Fruit fly (Drosophila melanogaster) whole organism, wandering third instar larva: ENCODE results near the gene Usp5.
A peak's percentile ranks its signal among the peaks of the same experiment; 100 is the strongest.

Experiments
- Abd-B ChIP-seq: fragments of >200 bp; optimal IDR thresholded peaks from 2 replicates; lab custom pipeline; 2017; ENCODE audit warnings: missing biosample characterization, missing genetic modification characterization
- CG32264 ChIP-seq: fragments of 200-800 bp; sonication (Bioruptor generic); optimal IDR thresholded peaks from 2 replicates; lab custom pipeline; 2016; ENCODE audit warnings: missing biosample characterization, missing genetic modification characterization
- CG9705 ChIP-seq: fragments of 200-800 bp; sonication (Bioruptor generic); optimal IDR thresholded peaks from 2 replicates; lab custom pipeline; 2018; ENCODE audit warnings: missing biosample characterization, mild to moderate bottlenecking, missing genetic modification characterization
- CrebA ChIP-seq: fragments of 200-800 bp; sonication (Bioruptor generic); optimal IDR thresholded peaks from 2 replicates; lab custom pipeline; 2016; ENCODE audit warnings: missing biosample characterization, mild to moderate bottlenecking, missing genetic modification characterization, borderline replicate concordance
- Dfd ChIP-seq: fragments of >200 bp; optimal IDR thresholded peaks from 2 replicates; lab custom pipeline; 2017; ENCODE audit warnings: missing biosample characterization, missing genetic modification characterization
- Dif ChIP-seq: fragments of 200-275, 200-300 bp; sonication (Bioruptor generic); optimal IDR thresholded peaks from 2 replicates; lab custom pipeline; 2018; ENCODE audit warnings: missing biosample characterization, missing genetic modification characterization; ENCODE audit not compliant: partially characterized antibody
- GATAd ChIP-seq: sonication (Bioruptor generic); optimal IDR thresholded peaks from 2 replicates; lab custom pipeline; 2016; ENCODE audit warnings: missing biosample characterization, missing genetic modification characterization
- HLH106 ChIP-seq: fragments of 200-800 bp; optimal IDR thresholded peaks from 3 replicates; lab custom pipeline; 2019; ENCODE audit warnings: missing biosample characterization, mild to moderate bottlenecking, missing genetic modification characterization, moderate library complexity
- Hnf4 ChIP-seq: fragments of 200-800 bp; sonication (Bioruptor generic); optimal IDR thresholded peaks from 2 replicates; lab custom pipeline; 2016; ENCODE audit warnings: missing biosample characterization, mild to moderate bottlenecking, missing genetic modification characterization
- Hr78 ChIP-seq: fragments of >200 bp; optimal IDR thresholded peaks from 2 replicates; lab custom pipeline; 2017; ENCODE audit warnings: missing biosample characterization, missing genetic modification characterization
- Hr83 ChIP-seq: fragments of 200-300 bp; sonication (Bioruptor generic); optimal IDR thresholded peaks from 2 replicates; lab custom pipeline; 2016; ENCODE audit warnings: missing biosample characterization, mild to moderate bottlenecking, missing genetic modification characterization, moderate library complexity; ENCODE audit not compliant: poor library complexity, severe bottlenecking
- Jra ChIP-seq: sonication (Bioruptor generic); optimal IDR thresholded peaks from 2 replicates; lab custom pipeline; 2016; ENCODE audit warnings: missing biosample characterization, missing genetic modification characterization
- Mio ChIP-seq: sonication (Bioruptor generic); optimal IDR thresholded peaks from 2 replicates; lab custom pipeline; 2016; ENCODE audit warnings: missing biosample characterization, missing genetic modification characterization
- Myc ChIP-seq: fragments of >200 bp; optimal IDR thresholded peaks from 2 replicates; lab custom pipeline; 2017
- N ChIP-seq: fragments of >200 bp; optimal IDR thresholded peaks from 2 replicates; lab custom pipeline; 2018; ENCODE audit warnings: missing biosample characterization, missing external identifiers, missing genetic modification characterization
- OdsH ChIP-seq: fragments of 200-800 bp; sonication (Bioruptor generic); optimal IDR thresholded peaks from 2 replicates; lab custom pipeline; 2016; ENCODE audit warnings: missing biosample characterization, mild to moderate bottlenecking, missing genetic modification characterization
- Rel ChIP-seq, 2 experiments: fragments of 200-800 bp; sonication (Bioruptor generic) in 1 of 2; optimal IDR thresholded peaks; 2 replicates in 1 of 2; 3 replicates in 1 of 2; lab custom pipeline; 2016 to 2019; ENCODE audit warnings: mild to moderate bottlenecking in 2 of 2, missing biosample characterization in 2 of 2, missing genetic modification characterization in 2 of 2, moderate library complexity in 1 of 2
- Sp1 ChIP-seq: fragments of 200-800 bp; sonication (Bioruptor generic); optimal IDR thresholded peaks from 3 replicates; lab custom pipeline; 2019; ENCODE audit warnings: missing biosample characterization, mild to moderate bottlenecking, missing genetic modification characterization, moderate library complexity
- Vsx2 ChIP-seq: fragments of 200-300, 225-300 bp; sonication (Bioruptor generic); optimal IDR thresholded peaks from 2 replicates; lab custom pipeline; 2018; ENCODE audit warnings: missing biosample characterization, missing genetic modification characterization; ENCODE audit not compliant: partially characterized antibody
- br ChIP-seq: fragments of 200-800 bp; sonication (Bioruptor generic); optimal IDR thresholded peaks from 2 replicates; lab custom pipeline; 2016; ENCODE audit warnings: missing biosample characterization, missing genetic modification characterization
- brk ChIP-seq: fragments of 200-800 bp; sonication (Bioruptor generic); optimal IDR thresholded peaks from 2 replicates; lab custom pipeline; 2016; ENCODE audit warnings: missing biosample characterization, mild to moderate bottlenecking, missing genetic modification characterization
- dl ChIP-seq, 2 experiments: fragments of 175-275, 200-275 bp in 1 of 2; fragments of 200-275 bp in 1 of 2; sonication (Bioruptor generic); optimal IDR thresholded peaks; lab custom pipeline; 2018; ENCODE audit warnings: mild to moderate bottlenecking in 2 of 2, missing biosample characterization in 2 of 2, missing genetic modification characterization in 2 of 2, moderate library complexity in 2 of 2; ENCODE audit not compliant: partially characterized antibody in 2 of 2, insufficient read depth in 1 of 2
- dmrt93B ChIP-seq: fragments of 200-800 bp; sonication (Bioruptor generic); optimal IDR thresholded peaks from 2 replicates; lab custom pipeline; 2018; ENCODE audit warnings: missing biosample characterization, mild to moderate bottlenecking, missing genetic modification characterization
- dsf ChIP-seq: sonication (Bioruptor generic); optimal IDR thresholded peaks from 2 replicates; lab custom pipeline; 2016; ENCODE audit warnings: missing biosample characterization, missing genetic modification characterization, borderline replicate concordance
- ey ChIP-seq: fragments of 200-800 bp; sonication (Bioruptor generic); optimal IDR thresholded peaks from 2 replicates; lab custom pipeline; 2016; ENCODE audit warnings: missing biosample characterization, missing genetic modification characterization
- foxo ChIP-seq, 2 experiments: fragments of 200-800 bp; sonication (Bioruptor generic); optimal IDR thresholded peaks; 2 replicates in 1 of 2; 3 replicates in 1 of 2; lab custom pipeline; 2016 to 2017; ENCODE audit warnings: missing biosample characterization in 2 of 2, missing genetic modification characterization in 2 of 2
- fru ChIP-seq: fragments of 200-800 bp; sonication (Bioruptor generic); optimal IDR thresholded peaks from 3 replicates; lab custom pipeline; 2016; ENCODE audit warnings: missing biosample characterization, mild to moderate bottlenecking, missing genetic modification characterization
- h ChIP-seq: fragments of 200-800 bp; sonication (Bioruptor generic); optimal IDR thresholded peaks from 3 replicates; lab custom pipeline; 2016; ENCODE audit warnings: missing biosample characterization, mild to moderate bottlenecking, missing genetic modification characterization
- jim ChIP-seq: fragments of 175-275, 200-325 bp; sonication (Bioruptor generic); optimal IDR thresholded peaks from 2 replicates; lab custom pipeline; 2016; ENCODE audit warnings: missing biosample characterization, mild to moderate bottlenecking, missing genetic modification characterization
- lola ChIP-seq: fragments of >200 bp; optimal IDR thresholded peaks from 2 replicates; lab custom pipeline; 2017; ENCODE audit warnings: missing biosample characterization, missing genetic modification characterization
- pan ChIP-seq: fragments of >200 bp; optimal IDR thresholded peaks from 2 replicates; lab custom pipeline; 2017
- psq ChIP-seq: fragments of 200-800 bp; sonication (Bioruptor generic); optimal IDR thresholded peaks from 3 replicates; lab custom pipeline; 2017; ENCODE audit warnings: missing biosample characterization, mild to moderate bottlenecking, missing genetic modification characterization, moderate library complexity
- rgr ChIP-seq: fragments of 200-800 bp; sonication (Bioruptor generic); optimal IDR thresholded peaks from 3 replicates; lab custom pipeline; 2016; ENCODE audit warnings: missing biosample characterization, mild to moderate bottlenecking, missing genetic modification characterization
- sage ChIP-seq: fragments of 200-800 bp; sonication (Bioruptor generic); optimal IDR thresholded peaks from 2 replicates; lab custom pipeline; 2016; ENCODE audit warnings: missing biosample characterization, mild to moderate bottlenecking, missing genetic modification characterization
- sv ChIP-seq: fragments of 200-800 bp; sonication (Bioruptor generic); optimal IDR thresholded peaks from 3 replicates; lab custom pipeline; 2016; ENCODE audit warnings: missing biosample characterization, missing genetic modification characterization
- tai ChIP-seq: sonication (Bioruptor generic); optimal IDR thresholded peaks from 2 replicates; lab custom pipeline; 2016; ENCODE audit warnings: missing biosample characterization, missing genetic modification characterization
- usp ChIP-seq: fragments of >200 bp; optimal IDR thresholded peaks from 2 replicates; lab custom pipeline; 2017; ENCODE audit warnings: missing biosample characterization, missing genetic modification characterization
- woc ChIP-seq: sonication (Bioruptor generic); optimal IDR thresholded peaks from 2 replicates; lab custom pipeline; 2016; ENCODE audit warnings: missing biosample characterization, mild to moderate bottlenecking, missing genetic modification characterization

Usp5 gene

DNA sequence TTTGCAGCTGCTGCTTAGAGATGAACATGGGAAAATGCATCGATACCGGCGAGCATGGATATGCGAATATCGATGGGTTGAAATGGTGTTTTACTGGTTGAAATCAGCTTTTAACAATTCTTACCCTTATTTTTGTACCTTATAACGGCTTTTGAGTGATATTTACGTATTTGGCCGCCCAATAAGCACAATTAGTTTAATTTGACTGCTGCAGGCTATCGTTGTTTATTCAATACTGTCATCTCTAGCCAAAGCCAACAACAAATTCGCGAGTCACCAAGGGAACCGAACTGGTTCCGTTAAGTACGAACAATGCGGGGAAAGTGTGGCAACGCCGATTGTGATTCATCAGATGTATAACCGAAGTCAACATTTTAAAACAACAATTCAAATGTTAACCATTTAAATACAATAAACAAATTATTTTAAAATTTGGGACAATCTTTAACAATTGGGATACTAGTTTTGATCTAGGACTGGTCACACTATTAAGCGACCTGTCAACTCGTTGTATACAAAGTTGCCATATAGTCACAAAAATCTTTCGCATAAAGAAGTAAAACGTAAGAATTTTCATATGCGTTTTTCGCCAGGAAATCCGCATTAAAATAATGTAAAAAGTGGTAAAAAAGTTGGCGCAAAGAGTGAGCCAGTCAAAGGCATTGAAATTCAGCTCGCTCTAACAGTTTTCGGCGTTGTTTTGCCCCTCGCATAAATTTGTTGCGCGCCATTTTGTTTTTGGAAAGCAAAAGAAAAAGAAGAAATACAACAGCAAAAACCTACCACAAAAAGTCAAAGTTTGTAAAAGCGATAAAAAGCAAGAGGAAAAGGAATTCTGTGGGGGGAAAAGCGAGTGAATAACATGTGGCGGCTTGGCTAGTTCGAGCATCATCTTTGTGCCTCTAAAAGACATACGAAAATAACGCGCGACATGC lies at the start of gene Usp5, which contains the start of gene BtbVII:
Gene Usp5 (minus strand): TSS at position 234 of the 935 bp plus-strand sequence.
Gene BtbVII (plus strand): TSS at position 522 of the 935 bp plus-strand sequence.
- TF ChIP-seq Mio (GFP tag; lab: Kevin White, UChicago) (no peak), HLH106 (peak; percentile 59), br (GFP tag; lab: Kevin White, UChicago) (peak; percentile 76), GATAd (GFP tag; lab: Kevin White, UChicago) (no peak), sv (GFP tag; lab: Kevin White, UChicago) (peak; percentile 22), Rel (GFP tag; optimal IDR thresholded peaks at IDR 0.05; lab: Kevin White, UChicago) (no peak), Rel (tag; optimal IDR thresholded peaks at IDR 0.05; lab: Kevin White, UChicago) (peak; percentile 2), Sp1 (GFP tag; lab: Kevin White, UChicago) (peak; percentile 44), OdsH (GFP tag; lab: Kevin White, UChicago) (peak; percentile 69), rgr (GFP tag; lab: Kevin White, UChicago) (peak; percentile 68), dsf (peak; percentile 16), brk (no peak), CG32264 (peak; percentile 6), dmrt93B (GFP tag; lab: Kevin White, UChicago) (no peak), woc (GFP tag; lab: Kevin White, UChicago) (no peak), ey (GFP tag; lab: Kevin White, UChicago) (peak; percentile 65), Vsx2 (GFP tag; lab: Kevin White, UChicago) (no peak), h (GFP tag; lab: Kevin White, UChicago) (peak; percentile 72), Hr78 (GFP tag; lab: Kevin White, UChicago) (no peak), N (GFP tag; lab: Kevin White, UChicago) (no peak), psq (GFP tag; lab: Kevin White, UChicago) (peak; percentile 26), Hr83 (GFP tag; lab: Kevin White, UChicago) (peak; percentile 30), Dif (no peak), Myc (lab: Kevin White, UChicago) (no peak), sage (GFP tag; lab: Kevin White, UChicago) (no peak), Jra (peak; percentile 65), fru (GFP tag; lab: Kevin White, UChicago) (peak; percentile 58), tai (GFP tag; lab: Kevin White, UChicago) (no peak), lola (GFP tag; lab: Kevin White, UChicago) (no peak), Hnf4 (GFP tag; lab: Kevin White, UChicago) (no peak), CG9705 (peak; percentile 12), foxo (GFP tag; optimal IDR thresholded peaks at IDR 0.05; lab: Kevin White, UChicago) (peak in 1 of 2 experiments; percentile 76), Abd-B (no peak)

DNA sequence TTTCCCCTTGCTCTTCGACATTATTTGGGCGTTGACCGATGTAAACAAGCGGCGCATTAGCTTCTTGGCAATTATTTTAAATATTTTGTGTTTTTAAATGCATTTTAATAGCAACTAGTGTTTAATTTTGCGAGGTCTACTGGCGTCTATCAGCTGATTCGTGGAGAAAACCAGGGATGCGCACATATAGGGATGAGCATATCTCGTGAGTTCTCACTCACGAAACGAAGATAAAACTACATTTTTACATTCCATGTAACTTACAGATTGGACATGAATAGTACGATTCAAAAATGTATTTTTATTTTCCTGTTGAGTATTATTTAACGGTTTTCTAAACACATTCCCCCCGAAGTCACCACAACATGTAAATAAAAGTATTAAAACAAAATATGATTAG lies 49.3 kb upstream of the Usp5 start, which contains the start of gene CG14966:
Gene CG14966 (minus strand): TSS at position 168 of the 400 bp plus-strand sequence.
- no peak for TF ChIP-seq psq (GFP tag; lab: Kevin White, UChicago)
- TF ChIP-seq foxo (GFP tag; optimal IDR thresholded peaks at IDR 0.05; lab: Kevin White, UChicago) = peak in 1 of 2 experiments; percentile 59
- TF ChIP-seq Abd-B = no peak
- no peak for TF ChIP-seq CrebA
- no peak for TF ChIP-seq Mio (GFP tag; lab: Kevin White, UChicago)
- TF ChIP-seq jim (GFP tag; lab: Kevin White, UChicago) = peak; percentile 14
- peak; percentile 43 for TF ChIP-seq fru (GFP tag; lab: Kevin White, UChicago)
- TF ChIP-seq Sp1 (GFP tag; lab: Kevin White, UChicago) = peak; percentile 15
- no peak for TF ChIP-seq tai (GFP tag; lab: Kevin White, UChicago)
- no peak for TF ChIP-seq dmrt93B (GFP tag; lab: Kevin White, UChicago)
- TF ChIP-seq pan (lab: Kevin White, UChicago) = no peak
- TF ChIP-seq dl (GFP tag; optimal IDR thresholded peaks at IDR 0.05; lab: Kevin White, UChicago; ENCODE audit: insufficient read depth in 1 of 2, partially characterized antibody in 2 of 2) = no peak
- TF ChIP-seq Hr83 (GFP tag; lab: Kevin White, UChicago) = peak; percentile 55
- peak; percentile 25 for TF ChIP-seq HLH106
- TF ChIP-seq Dfd = no peak
- no peak for TF ChIP-seq Myc (lab: Kevin White, UChicago)
- no peak for TF ChIP-seq CG32264
- TF ChIP-seq brk = no peak
- TF ChIP-seq GATAd (GFP tag; lab: Kevin White, UChicago) = no peak
- TF ChIP-seq OdsH (GFP tag; lab: Kevin White, UChicago) = peak; percentile 44
- no peak for TF ChIP-seq dsf
- TF ChIP-seq usp (GFP tag; lab: Kevin White, UChicago) = no peak
- TF ChIP-seq lola (GFP tag; lab: Kevin White, UChicago) = no peak
- peak; percentile 45 for TF ChIP-seq br (GFP tag; lab: Kevin White, UChicago)
- TF ChIP-seq Rel (GFP tag; optimal IDR thresholded peaks at IDR 0.05; lab: Kevin White, UChicago) = no peak
- peak; percentile 55 for TF ChIP-seq Rel (tag; optimal IDR thresholded peaks at IDR 0.05; lab: Kevin White, UChicago)
- peak; percentile 50 for TF ChIP-seq Jra
- peak; percentile 25 for TF ChIP-seq sage (GFP tag; lab: Kevin White, UChicago)
- peak; percentile 59 for TF ChIP-seq rgr (GFP tag; lab: Kevin White, UChicago)
- no peak for TF ChIP-seq N (GFP tag; lab: Kevin White, UChicago)
- TF ChIP-seq woc (GFP tag; lab: Kevin White, UChicago) = peak; percentile 68
- TF ChIP-seq Vsx2 (GFP tag; lab: Kevin White, UChicago) = no peak
- peak; percentile 55 for TF ChIP-seq h (GFP tag; lab: Kevin White, UChicago)
- TF ChIP-seq ey (GFP tag; lab: Kevin White, UChicago) = no peak
- peak; percentile 79 for TF ChIP-seq Hnf4 (GFP tag; lab: Kevin White, UChicago)
- peak; percentile 5 for TF ChIP-seq sv (GFP tag; lab: Kevin White, UChicago)
- TF ChIP-seq CG9705 = peak; percentile 13
- TF ChIP-seq Dif = no peak
- TF ChIP-seq Hr78 (GFP tag; lab: Kevin White, UChicago) = no peak
